Fruit fly (Drosophila melanogaster) whole organism, embryonic: ENCODE results near the gene dpr2.

Source experiments
- Adf1 ChIP-seq: fragments of 200-800 bp; sonication (Bioruptor generic); IDR thresholded peaks from 2 replicates; pipeline ENCODE4 v1.3.6; 2022; ENCODE audit warnings: missing biosample characterization, missing genetic modification characterization
- Atf3 ChIP-seq: fragments of 200-800 bp; sonication (Bioruptor generic); optimal IDR thresholded peaks from 3 replicates; lab custom pipeline; 2016; ENCODE audit warnings: missing biosample characterization, missing genetic modification characterization
- Bdp1 ChIP-seq: fragments of 200-800 bp; sonication (Bioruptor generic); optimal IDR thresholded peaks from 3 replicates; lab custom pipeline; 2016; ENCODE audit warnings: missing biosample characterization, missing genetic modification characterization
- CG10959 ChIP-seq: fragments of 200-800 bp; sonication (Bioruptor generic); IDR thresholded peaks from 2 replicates; pipeline ENCODE4 v1.3.6; 2022; ENCODE audit warnings: missing biosample characterization, missing genetic modification characterization
- CG11247 ChIP-seq: fragments of 200-800 bp; sonication (Bioruptor generic); IDR thresholded peaks from 2 replicates; pipeline ENCODE4 v1.3.6; 2022; ENCODE audit warnings: missing biosample characterization, missing genetic modification characterization
- CG11723 ChIP-seq: fragments of 200-800 bp; sonication (Bioruptor generic); optimal IDR thresholded peaks from 2 replicates; lab custom pipeline; 2017; ENCODE audit warnings: missing biosample characterization, mild to moderate bottlenecking, missing genetic modification characterization
- CG12659 ChIP-seq: fragments of 200-800 bp; sonication (Bioruptor generic); optimal IDR thresholded peaks from 3 replicates; lab custom pipeline; 2017; ENCODE audit warnings: mild to moderate bottlenecking, missing biosample characterization, missing genetic modification reagents, missing genetic modification characterization
- CG13296 ChIP-seq: fragments of 200-800 bp; sonication (Bioruptor generic); optimal IDR thresholded peaks from 3 replicates; lab custom pipeline; 2018; ENCODE audit warnings: missing biosample characterization, mild to moderate bottlenecking, missing genetic modification characterization
- CG13624 ChIP-seq: fragments of 200-800 bp; sonication (Bioruptor generic); optimal IDR thresholded peaks from 2 replicates; lab custom pipeline; 2016; ENCODE audit warnings: missing biosample characterization, missing genetic modification characterization
- CG14965 ChIP-seq: fragments of 200-800 bp; sonication (Bioruptor generic); optimal IDR thresholded peaks from 2 replicates; lab custom pipeline; 2016; ENCODE audit warnings: missing biosample characterization, missing genetic modification characterization, borderline replicate concordance
- CG15073 ChIP-seq: fragments of 200-800 bp; sonication (Bioruptor generic); optimal IDR thresholded peaks from 2 replicates; lab custom pipeline; 2016; ENCODE audit warnings: missing biosample characterization, missing genetic modification characterization
- CG1529 ChIP-seq: fragments of 200-800 bp; sonication (Bioruptor generic); optimal IDR thresholded peaks from 3 replicates; lab custom pipeline; 2018; ENCODE audit warnings: missing biosample characterization, missing genetic modification characterization
- CG1603 ChIP-seq: fragments of 200-800 bp; sonication (Bioruptor generic); optimal IDR thresholded peaks from 2 replicates; lab custom pipeline; 2019; ENCODE audit warnings: missing biosample characterization, mild to moderate bottlenecking, missing genetic modification characterization, moderate library complexity
- CG18599 ChIP-seq: fragments of 200-800 bp; sonication (Bioruptor generic); optimal IDR thresholded peaks from 3 replicates; lab custom pipeline; 2017; ENCODE audit warnings: missing biosample characterization, missing genetic modification characterization, mild to moderate bottlenecking, moderate library complexity, missing genetic modification reagents
- CG33213 ChIP-seq: fragments of 200-800 bp; sonication (Bioruptor generic); optimal IDR thresholded peaks from 3 replicates; lab custom pipeline; 2016; ENCODE audit warnings: missing biosample characterization, missing genetic modification characterization
- CG3838 ChIP-seq: fragments of 200-800 bp; sonication (Bioruptor generic); optimal IDR thresholded peaks from 3 replicates; lab custom pipeline; 2016; ENCODE audit warnings: missing biosample characterization, missing genetic modification characterization
- CG4707 ChIP-seq: fragments of 200-800 bp; sonication (Bioruptor generic); optimal IDR thresholded peaks from 2 replicates; lab custom pipeline; 2018; ENCODE audit warnings: missing biosample characterization, mild to moderate bottlenecking, missing genetic modification characterization, moderate library complexity
- CG4854 ChIP-seq: fragments of 200-800 bp; sonication (Bioruptor generic); optimal IDR thresholded peaks from 2 replicates; lab custom pipeline; 2016; ENCODE audit warnings: missing biosample characterization, missing genetic modification characterization, inconsistent platforms
- CG6254 ChIP-seq: fragments of 200-800 bp; sonication (Bioruptor generic); optimal IDR thresholded peaks from 3 replicates; lab custom pipeline; 2017; ENCODE audit warnings: mild to moderate bottlenecking, missing biosample characterization, missing genetic modification reagents, missing genetic modification characterization
- CG7786 ChIP-seq: fragments of 200-800 bp; sonication (Bioruptor generic); optimal IDR thresholded peaks from 2 replicates; lab custom pipeline; 2016; ENCODE audit warnings: missing biosample characterization, missing genetic modification characterization
- CG8478 ChIP-seq: fragments of >200 bp; optimal IDR thresholded peaks from 2 replicates; lab custom pipeline; 2018
- Dfd ChIP-seq, 2 experiments: fragments of >200 bp; optimal IDR thresholded peaks; 2 replicates each; lab custom pipeline; 2017; ENCODE audit warnings: missing biosample characterization in 2 of 2, missing genetic modification characterization in 2 of 2
- Elba2 ChIP-seq: fragments of 200-800 bp; sonication (Bioruptor generic); optimal IDR thresholded peaks from 3 replicates; lab custom pipeline; 2016; ENCODE audit warnings: missing biosample characterization, missing genetic modification characterization
- Ets97D ChIP-seq: fragments of 200-800 bp; sonication (Bioruptor generic); optimal IDR thresholded peaks from 3 replicates; lab custom pipeline; 2016; ENCODE audit warnings: missing biosample characterization, missing genetic modification characterization
- Hey ChIP-seq: fragments of 200-800 bp; sonication (Bioruptor generic); optimal IDR thresholded peaks from 3 replicates; lab custom pipeline; 2018; ENCODE audit warnings: missing biosample characterization, mild to moderate bottlenecking, missing genetic modification characterization
- Hmx ChIP-seq: fragments of 200-800 bp; sonication (Bioruptor generic); optimal IDR thresholded peaks from 2 replicates; lab custom pipeline; 2016; ENCODE audit warnings: missing biosample characterization, missing genetic modification characterization
- Hr3 ChIP-seq: fragments of 200-800 bp; sonication (Bioruptor generic); optimal IDR thresholded peaks from 3 replicates; lab custom pipeline; 2016; ENCODE audit warnings: missing biosample characterization, missing genetic modification characterization
- NC2α ChIP-seq: fragments of 200-800 bp; sonication (Bioruptor generic); optimal IDR thresholded peaks from 2 replicates; lab custom pipeline; 2016; ENCODE audit warnings: missing biosample characterization, missing genetic modification characterization
- Ssrp ChIP-seq: fragments of 200-800 bp; sonication (Bioruptor generic); optimal IDR thresholded peaks from 2 replicates; lab custom pipeline; 2018; ENCODE audit warnings: missing biosample characterization, mild to moderate bottlenecking, missing genetic modification characterization, moderate library complexity
- Taf1 ChIP-seq: fragments of 200-800 bp; sonication (Bioruptor generic); IDR thresholded peaks from 2 replicates; pipeline ENCODE4 v1.3.6; 2022; ENCODE audit warnings: missing biosample characterization, missing genetic modification characterization
- Xrp1 ChIP-seq: fragments of 200-800 bp; sonication (Bioruptor generic); IDR thresholded peaks from 2 replicates; pipeline ENCODE4 v1.3.6; 2022; ENCODE audit warnings: missing biosample characterization, missing genetic modification characterization
- ac ChIP-seq: fragments of 200-800 bp; sonication (Bioruptor generic); optimal IDR thresholded peaks from 3 replicates; lab custom pipeline; 2017; ENCODE audit warnings: missing biosample characterization, mild to moderate bottlenecking, missing genetic modification characterization
- bab2 ChIP-seq: fragments of 200-800 bp; sonication (Bioruptor generic); optimal IDR thresholded peaks from 2 replicates; lab custom pipeline; 2016; ENCODE audit warnings: missing biosample characterization, missing genetic modification characterization
- bbx ChIP-seq: fragments of 200-800 bp; sonication (Bioruptor generic); IDR thresholded peaks from 2 replicates; pipeline ENCODE4 v1.3.6; 2022; ENCODE audit warnings: missing biosample characterization, missing genetic modification characterization; ENCODE audit not compliant: partially characterized antibody
- bcd ChIP-seq: fragments of 200-800 bp; sonication (Bioruptor generic); optimal IDR thresholded peaks from 2 replicates; lab custom pipeline; 2017; ENCODE audit warnings: missing biosample characterization, mild to moderate bottlenecking, missing genetic modification characterization
- bigmax ChIP-seq: fragments of 200-800 bp; sonication (Bioruptor generic); optimal IDR thresholded peaks from 2 replicates; lab custom pipeline; 2018; ENCODE audit warnings: missing biosample characterization, mild to moderate bottlenecking, missing genetic modification characterization
- corto ChIP-seq: fragments of 200-800 bp; sonication (Bioruptor generic); optimal IDR thresholded peaks from 2 replicates; lab custom pipeline; 2016; ENCODE audit warnings: missing biosample characterization, mild to moderate bottlenecking, missing genetic modification characterization, moderate library complexity
- dati ChIP-seq: fragments of 200-800 bp; sonication (Bioruptor generic); IDR thresholded peaks from 2 replicates; pipeline ENCODE4 v1.3.6; 2022; ENCODE audit warnings: missing biosample characterization, missing genetic modification characterization
- esg ChIP-seq: fragments of 200-800 bp; sonication (Bioruptor generic); conservative IDR thresholded peaks from 2 replicates; pipeline ENCODE4 v1.3.6; 2022; ENCODE audit warnings: missing biosample characterization, missing genetic modification characterization
- fd96Cb ChIP-seq: fragments of 200-800 bp; sonication (Bioruptor generic); optimal IDR thresholded peaks from 2 replicates; lab custom pipeline; 2018; ENCODE audit warnings: missing biosample characterization, mild to moderate bottlenecking, missing genetic modification characterization, moderate library complexity
- fru ChIP-seq: fragments of >200 bp; optimal IDR thresholded peaks from 2 replicates; lab custom pipeline; 2017
- inv ChIP-seq: fragments of 200-800 bp; sonication (Bioruptor generic); IDR thresholded peaks from 2 replicates; pipeline ENCODE4 v1.3.6; 2022; ENCODE audit warnings: missing biosample characterization, missing genetic modification characterization; ENCODE audit not compliant: partially characterized antibody
- mld ChIP-seq: fragments of 200-800 bp; sonication (Bioruptor generic); IDR thresholded peaks from 3 replicates; pipeline ENCODE4 v1.3.6; 2022; ENCODE audit warnings: missing biosample characterization, missing genetic modification characterization; ENCODE audit not compliant: partially characterized antibody
- nau ChIP-seq: fragments of 200-800 bp; sonication (Bioruptor generic); optimal IDR thresholded peaks from 3 replicates; lab custom pipeline; 2017; ENCODE audit warnings: missing biosample characterization, mild to moderate bottlenecking, missing genetic modification characterization, missing genetic modification reagents
- p53 ChIP-seq: fragments of 200-800 bp; sonication (Bioruptor generic); optimal IDR thresholded peaks from 2 replicates; lab custom pipeline; 2016; ENCODE audit warnings: missing biosample characterization, missing genetic modification characterization
- repo ChIP-seq: fragments of 200-800 bp; sonication (Bioruptor generic); optimal IDR thresholded peaks from 2 replicates; lab custom pipeline; 2016; ENCODE audit warnings: missing biosample characterization, missing genetic modification characterization
- sens-2 ChIP-seq: fragments of 200-800 bp; sonication (Bioruptor generic); IDR thresholded peaks from 2 replicates; pipeline ENCODE4 v1.3.6; 2022; ENCODE audit warnings: missing biosample characterization, missing genetic modification characterization
- sima ChIP-seq: fragments of 200-800 bp; sonication (Bioruptor generic); optimal IDR thresholded peaks from 2 replicates; lab custom pipeline; 2016; ENCODE audit warnings: missing biosample characterization, missing genetic modification characterization
- sisA ChIP-seq: fragments of 200-800 bp; sonication (Bioruptor generic); IDR thresholded peaks from 2 replicates; pipeline ENCODE4 v1.3.6; 2022; ENCODE audit warnings: missing biosample characterization, missing genetic modification characterization
- stc ChIP-seq: fragments of 200-800 bp; sonication (Bioruptor generic); IDR thresholded peaks from 2 replicates; pipeline ENCODE4 v1.3.6; 2022; ENCODE audit warnings: missing biosample characterization, missing genetic modification characterization
- trh ChIP-seq: fragments of 200-800 bp; sonication (Bioruptor generic); optimal IDR thresholded peaks from 2 replicates; lab custom pipeline; 2016; ENCODE audit warnings: missing biosample characterization, missing genetic modification characterization
- unc-4 ChIP-seq: fragments of 200-800 bp; sonication (Bioruptor generic); IDR thresholded peaks from 2 replicates; pipeline ENCODE4 v1.3.6; 2022; ENCODE audit warnings: missing biosample characterization, missing genetic modification characterization; ENCODE audit not compliant: partially characterized antibody
- zen2 ChIP-seq: fragments of 200-800 bp; sonication (Bioruptor generic); IDR thresholded peaks from 3 replicates; pipeline ENCODE4 v1.3.6; 2022; ENCODE audit warnings: missing biosample characterization, missing genetic modification characterization; ENCODE audit not compliant: partially characterized antibody

The dpr2 gene

dm6 chr2L:10986138-10986537 lies 22.2 kb upstream of the dpr2 start (continued):
- TF ChIP-seq zen2 (no peak), stc (GFP tag; lab: Robert Waterston, UW) (peak; percentile 65; the same call in 1 of the 2 replicates), CG1529 (GFP tag; lab: Kevin White, UChicago) (no peak), Taf1 (GFP tag; lab: Robert Waterston, UW) (no peak), fd96Cb (no peak), CG15073 (GFP tag; lab: Kevin White, UChicago) (no peak), CG4707 (GFP tag; lab: Kevin White, UChicago) (no peak), mld (GFP tag; lab: Robert Waterston, UW) (no peak), corto (GFP tag; lab: Kevin White, UChicago) (no peak), CG6254 (GFP tag; lab: Kevin White, UChicago) (peak; percentile 30), CG4854 (no peak), sisA (GFP tag; lab: Robert Waterston, UW) (no peak), bcd (peak; percentile 27), fru (no peak), ac (GFP tag; lab: Kevin White, UChicago) (no peak), CG8478 (lab: Kevin White, UChicago) (no peak), sens-2 (GFP tag; lab: Robert Waterston, UW) (no peak; the same call in 1 of the 2 replicates), CG3838 (no peak), bab2 (GFP tag; lab: Kevin White, UChicago) (no peak), repo (GFP tag; lab: Kevin White, UChicago) (no peak), Bdp1 (GFP tag; lab: Kevin White, UChicago) (no peak), sima (GFP tag; lab: Kevin White, UChicago) (no peak), Xrp1 (peak; percentile 74), esg (GFP tag; lab: Robert Waterston, UW) (peak; percentile 39), CG7786 (GFP tag; lab: Kevin White, UChicago) (no peak), CG10959 (GFP tag; lab: Robert Waterston, UW) (no peak), CG1603 (tag; lab: Kevin White, UChicago) (no peak), unc-4 (no peak), trh (GFP tag; lab: Kevin White, UChicago) (no peak), nau (GFP tag; lab: Kevin White, UChicago) (no peak), bigmax (GFP tag; lab: Kevin White, UChicago) (no peak), Hr3 (no peak), CG11723 (GFP tag; lab: Kevin White, UChicago) (no peak), CG13296 (no peak), CG11247 (GFP tag; lab: Robert Waterston, UW) (no peak), p53 (no peak), Adf1 (GFP tag; lab: Robert Waterston, UW) (no peak), CG14965 (GFP tag; lab: Kevin White, UChicago) (no peak), Dfd (GFP tag; optimal IDR thresholded peaks at IDR 0.05; lab: Kevin White, UChicago) (no peak), Atf3 (no peak), CG13624 (GFP tag; lab: Kevin White, UChicago) (peak; percentile 3), CG33213 (GFP tag; lab: Kevin White, UChicago) (peak; percentile 13), dati (GFP tag; lab: Robert Waterston, UW) (no peak), Ssrp (tag; lab: Kevin White, UChicago) (no peak), Hmx (GFP tag; lab: Kevin White, UChicago) (no peak), Ets97D (GFP tag; lab: Kevin White, UChicago) (peak; percentile 16), bbx (GFP tag; lab: Robert Waterston, UW) (no peak), CG18599 (GFP tag; lab: Kevin White, UChicago) (no peak), Hey (tag; lab: Kevin White, UChicago) (no peak), NC2α (GFP tag; lab: Kevin White, UChicago) (no peak), inv (GFP tag; lab: Robert Waterston, UW) (no peak), CG12659 (no peak), Elba2 (no peak)
